Worm (Caenorhabditis elegans) whole organism, L4/young adult: ENCODE measurements around the gene txdc-12.1.

Experiments used
- W03F9.2 ChIP-seq: fragments of 150-350 bp; optimal IDR thresholded peaks from 2 replicates; lab custom pipeline; 2014; ENCODE audit warnings: missing biosample characterization, missing genetic modification characterization
- him-1 ChIP-seq: sonication (generic microtip); optimal IDR thresholded peaks from 2 replicates; lab custom pipeline; 2016; ENCODE audit warnings: missing genotype, missing genetic modification reagents, missing genetic modification characterization, missing compliant biosample characterization

DNA sequence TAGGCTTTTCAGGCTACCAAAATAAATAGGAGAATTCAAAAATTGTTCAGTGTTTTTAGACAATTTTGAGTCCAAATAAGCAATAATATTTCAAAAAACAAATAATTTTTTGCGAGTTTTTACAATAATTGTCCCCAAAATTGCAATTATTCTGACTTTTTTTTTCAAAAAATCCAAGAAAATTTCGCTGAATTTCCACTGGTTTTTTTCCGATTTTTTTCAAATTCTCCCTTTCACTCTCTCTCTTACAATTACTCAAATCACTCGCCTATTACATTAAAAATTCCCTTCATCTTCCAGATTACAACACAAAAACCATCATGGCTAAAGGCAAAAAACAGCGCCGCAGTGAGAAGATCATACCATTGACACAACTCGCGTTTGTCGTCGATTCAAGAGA is 48.9 kb downstream of the txdc-12.1 start, which contains the start of gene Y57A10A.31:
- no peak for TF ChIP-seq W03F9.2 (tag; lab: Kevin White, UChicago)
- no peak for TF ChIP-seq him-1 (tag; lab: Kevin White, UChicago)
